Fruit fly (Drosophila melanogaster): ENCODE results near the gene cdm.

- no peak for TF ChIP-seq pan (optimal IDR thresholded peaks at IDR 0.05)
- no peak for TF ChIP-seq Dll (optimal IDR thresholded peaks at IDR 0.05)
- no peak for TF ChIP-seq CG8478 (optimal IDR thresholded peaks at IDR 0.05)
- TF ChIP-seq usp (GFP tag; optimal IDR thresholded peaks at IDR 0.05): no peak
Observed at dm6 chr3R:18208479-18208878, 25.2 kb upstream of the cdm start, which contains the start of gene CG44158.
